Worm (Caenorhabditis elegans): ENCODE data around the gene C25H3.16.
A peak's percentile ranks its signal among the peaks of the same experiment; 100 is the strongest.

The C25H3.16 gene

DNA sequence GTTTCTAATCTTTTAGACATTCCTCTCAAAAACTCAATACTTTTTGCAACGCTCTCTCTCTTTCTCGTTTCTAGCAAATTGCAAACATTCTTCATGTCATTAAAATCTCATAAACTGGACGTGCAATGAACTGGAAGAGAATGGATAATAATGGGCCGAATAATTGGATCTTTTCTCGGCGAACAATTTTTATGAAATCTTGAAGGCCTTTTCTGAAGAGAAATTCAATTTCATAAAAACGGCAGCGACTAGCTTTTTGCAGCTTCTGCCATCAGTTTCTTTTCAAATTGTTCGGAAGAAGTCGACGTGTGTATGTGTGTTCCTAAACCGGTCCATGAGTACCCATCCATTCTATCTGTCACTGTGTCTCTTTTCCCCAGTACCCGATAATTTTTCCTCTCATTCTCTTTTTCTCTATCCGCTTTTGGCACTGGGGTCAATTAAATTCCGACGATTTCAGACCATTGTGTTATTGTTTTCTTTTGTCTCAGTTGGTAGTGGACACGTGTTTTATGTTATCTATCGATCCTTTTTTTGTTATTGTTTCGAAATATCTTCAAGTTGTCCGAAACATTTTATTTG, 36.6 kb downstream of the C25H3.16 start (continued):
- TF ChIP-seq nhr-25 (tag; optimal IDR thresholded peaks at IDR 0.05; ENCODE audit: borderline replicate concordance, insufficient read depth) (no peak), lin-15B (tag; optimal IDR thresholded peaks at IDR 0.05) (no peak), lin-13 (GFP tag; optimal IDR thresholded peaks at IDR 0.05) (no peak), nhr-28 (tag; optimal IDR thresholded peaks at IDR 0.05) (no peak)

DNA sequence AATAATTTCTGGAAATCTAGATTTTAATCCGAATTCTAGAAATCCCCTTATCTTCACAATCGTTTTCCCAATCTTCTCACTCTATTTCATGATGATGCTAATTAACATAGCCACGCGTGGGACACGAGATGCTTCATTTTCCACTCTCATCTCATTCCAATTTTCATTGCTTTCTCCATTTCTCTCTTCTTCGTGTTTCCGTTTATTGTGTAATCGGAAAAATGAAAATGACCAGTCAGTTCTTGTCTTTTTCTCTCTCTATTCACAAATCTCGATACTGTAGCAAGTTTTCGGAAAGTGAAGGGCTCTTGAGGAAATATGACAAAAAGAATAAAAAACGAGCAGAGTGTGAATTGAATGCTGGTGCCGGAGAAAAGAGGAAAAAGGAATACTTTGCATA, 38.4 kb downstream of the C25H3.16 start:
- TF ChIP-seq nhr-102 (tag; optimal IDR thresholded peaks at IDR 0.05) (no peak), mxl-3 (GFP tag; optimal IDR thresholded peaks at IDR 0.05) (peak; percentile 27), hlh-30 (tag; optimal IDR thresholded peaks at IDR 0.05; ENCODE audit: insufficient read depth) (peak; percentile 25), lsy-2 (tag; optimal IDR thresholded peaks at IDR 0.05) (peak in 1 of 2 experiments; percentile 14), zip-11 (GFP tag; IDR thresholded peaks at IDR 0.05) (no peak), lin-39 (tag; optimal IDR thresholded peaks at IDR 0.05) (no peak), vab-7 (GFP tag; IDR thresholded peaks at IDR 0.05) (no peak), lir-3 (tag; optimal IDR thresholded peaks at IDR 0.05) (no peak), unc-39 (tag; optimal IDR thresholded peaks at IDR 0.05) (no peak)

DNA sequence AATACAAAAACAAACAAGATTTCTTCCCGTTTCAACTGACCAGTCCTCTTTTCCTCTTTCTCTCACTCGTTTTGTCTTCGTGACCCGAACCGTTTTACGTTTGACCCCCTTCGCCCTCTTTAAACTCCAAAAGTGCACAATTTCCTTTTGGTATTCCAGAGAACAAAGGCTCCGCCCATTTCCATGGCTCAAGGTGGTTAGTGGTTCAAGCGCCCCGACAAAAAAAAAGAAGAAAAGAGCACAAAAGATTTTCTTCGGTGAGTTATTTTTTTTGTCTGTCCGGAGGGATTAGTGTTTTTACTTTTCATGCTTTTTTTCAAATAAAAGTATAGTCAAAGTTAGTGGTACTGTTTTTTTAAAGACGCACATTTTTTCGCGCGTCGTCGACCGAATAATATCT, 41.4 kb downstream of the C25H3.16 start, which contains the start of gene osta-2:
osta-2 (plus strand) TSS at position 160 of the 400 bp plus-strand sequence.
- TF ChIP-seq hlh-11 (tag; optimal IDR thresholded peaks at IDR 0.05) (no peak), unc-62 (GFP tag; optimal IDR thresholded peaks at IDR 0.05 in 1 of 2) (peak in 1 of 2 experiments; percentile 92), unc-62 (tag; optimal IDR thresholded peaks at IDR 0.05) (no peak), fkh-10 (GFP tag; optimal IDR thresholded peaks at IDR 0.05) (peak; percentile 5), ceh-20 (GFP tag; IDR thresholded peaks at IDR 0.05) (no peak), nhr-76 (tag; optimal IDR thresholded peaks at IDR 0.05) (no peak), lin-15B (tag; optimal IDR thresholded peaks at IDR 0.05) (no peak), nhr-10 (tag; optimal IDR thresholded peaks at IDR 0.05) (no peak), unc-39 (tag; optimal IDR thresholded peaks at IDR 0.05) (no peak), lin-38 (GFP tag; IDR thresholded peaks at IDR 0.05) (no peak), nhr-77 (tag; optimal IDR thresholded peaks at IDR 0.05) (no peak), duxl-1 (tag; optimal IDR thresholded peaks at IDR 0.05; ENCODE audit: poor library complexity) (no peak), ceh-82 (tag; optimal IDR thresholded peaks at IDR 0.05) (no peak)

DNA sequence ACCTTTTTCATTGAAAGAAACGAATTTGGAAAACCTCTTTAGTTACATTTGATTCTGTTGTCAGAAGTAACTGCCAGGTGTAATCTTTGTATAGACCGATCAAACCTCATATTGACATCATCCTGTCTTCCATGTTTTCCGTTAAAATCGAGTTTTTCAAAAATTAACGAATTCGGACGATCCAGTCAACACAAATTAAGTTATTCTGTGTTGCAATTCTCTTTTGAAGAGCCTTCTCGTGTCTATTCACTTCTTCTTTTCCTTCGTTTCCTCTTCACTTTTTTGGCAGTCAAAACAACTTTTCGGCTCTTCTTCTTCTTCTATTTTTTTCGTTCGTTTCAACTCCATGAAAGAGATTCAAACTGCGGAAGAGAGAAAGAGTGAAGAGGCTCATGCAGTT, 42.1 kb downstream of the C25H3.16 start:
- TF ChIP-seq unc-62 (GFP tag; optimal IDR thresholded peaks at IDR 0.05 in 1 of 2), result peak in 1 of 2 experiments; percentile 85
- no peak for TF ChIP-seq unc-62 (tag; optimal IDR thresholded peaks at IDR 0.05)
- no peak for TF ChIP-seq set-16 (GFP tag; IDR thresholded peaks at IDR 0.05)
- 0 out of 2 replicates have a peak, but pooled peaks have one; percentile 24 for TF ChIP-seq hmg-1.1 (GFP tag; IDR thresholded peaks at IDR 0.05)
- TF ChIP-seq Y105C5A.15 (GFP tag; IDR thresholded peaks at IDR 0.05), result no peak
- TF ChIP-seq rbr-2 (tag; optimal IDR thresholded peaks at IDR 0.05), result peak; percentile 18
- peak; percentile 82 for TF ChIP-seq fkh-10 (GFP tag; optimal IDR thresholded peaks at IDR 0.05)
- no peak for TF ChIP-seq mxl-3 (GFP tag; optimal IDR thresholded peaks at IDR 0.05)
- no peak for TF ChIP-seq nhr-10 (tag; optimal IDR thresholded peaks at IDR 0.05)
- TF ChIP-seq lin-39 (tag; optimal IDR thresholded peaks at IDR 0.05), result no peak
- TF ChIP-seq ces-1 (GFP tag; optimal IDR thresholded peaks at IDR 0.05), result peak; percentile 81
- peak; percentile 48 for TF ChIP-seq ctbp-1 (GFP tag; IDR thresholded peaks at IDR 0.05)

DNA sequence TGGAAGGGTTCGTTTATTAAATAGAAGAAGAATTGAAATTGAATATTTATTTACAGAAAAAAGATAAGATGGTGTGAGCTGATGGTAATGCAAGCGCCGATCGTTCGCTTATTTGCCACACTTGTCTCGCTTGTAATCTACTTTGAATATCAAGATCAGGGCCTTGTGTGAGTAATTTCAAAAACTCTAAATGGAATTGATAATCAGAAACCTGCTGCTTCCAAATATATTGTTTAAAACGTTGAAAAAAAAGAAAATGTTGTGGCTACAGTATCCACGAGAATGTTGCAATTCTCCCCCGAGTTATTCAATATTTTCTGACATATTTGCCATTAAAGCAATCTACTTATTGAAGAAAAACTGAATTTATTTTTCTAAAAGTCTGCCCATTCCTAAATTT, 44.7 kb downstream of the C25H3.16 start:
- no peak for TF ChIP-seq Y5F2A.4 (GFP tag; optimal IDR thresholded peaks at IDR 0.05)
- TF ChIP-seq unc-62 (GFP tag; optimal IDR thresholded peaks at IDR 0.05 in 1 of 2), result peak in 1 of 2 experiments; percentile 53
- TF ChIP-seq unc-62 (tag; optimal IDR thresholded peaks at IDR 0.05), result no peak

All from whole organism, L4 larva.